Worm (Caenorhabditis elegans) whole organism, early embryonic: ENCODE measurements around the gene scp-1.

Source experiments
- B0310.2 ChIP-seq: sonication (generic microtip); optimal IDR thresholded peaks from 2 replicates; lab custom pipeline; 2016; ENCODE audit warnings: mild to moderate bottlenecking, missing genetic modification characterization, missing compliant biosample characterization
- F13C5.2 ChIP-seq: sonication (generic microtip); optimal IDR thresholded peaks from 2 replicates; lab custom pipeline; 2017; ENCODE audit warnings: mild to moderate bottlenecking, missing genetic modification characterization, inconsistent platforms, missing compliant biosample characterization
- aly-1 ChIP-seq: sonication (generic microtip); optimal IDR thresholded peaks from 2 replicates; lab custom pipeline; 2016; ENCODE audit warnings: missing genetic modification characterization, missing compliant biosample characterization
- ama-1 ChIP-seq: fragments of 150-350 bp; optimal IDR thresholded peaks from 2 replicates; lab custom pipeline; 2014
- ceh-13 ChIP-seq: fragments of 200-800 bp; sonication (Bioruptor generic); optimal IDR thresholded peaks from 2 replicates; lab custom pipeline; 2018; ENCODE audit warnings: mild to moderate bottlenecking, missing genetic modification characterization, missing compliant biosample characterization
- ceh-36 ChIP-seq: sonication (generic microtip); optimal IDR thresholded peaks from 2 replicates; lab custom pipeline; 2016; ENCODE audit warnings: missing genetic modification characterization, inconsistent platforms, missing compliant biosample characterization
- ets-7 ChIP-seq: sonication (generic microtip); optimal IDR thresholded peaks from 2 replicates; lab custom pipeline; 2016; ENCODE audit warnings: missing genotype, missing genetic modification characterization, missing compliant biosample characterization
- flt-1 ChIP-seq: fragments of 200-800 bp; sonication (Bioruptor generic); IDR thresholded peaks from 2 replicates; pipeline ENCODE4 v1.3.6; 2022; ENCODE audit warnings: missing genetic modification characterization, missing compliant biosample characterization
- hmbx-1 ChIP-seq: sonication (generic microtip); optimal IDR thresholded peaks from 2 replicates; lab custom pipeline; 2016; ENCODE audit warnings: mild to moderate bottlenecking, missing genetic modification characterization, missing compliant biosample characterization
- hmg-4 ChIP-seq: fragments of 200-800 bp; sonication (Bioruptor generic); optimal IDR thresholded peaks from 2 replicates; lab custom pipeline; 2018; ENCODE audit warnings: mild to moderate bottlenecking, missing genetic modification characterization, missing compliant biosample characterization
- hnd-1 ChIP-seq: sonication (generic microtip); optimal IDR thresholded peaks from 2 replicates; lab custom pipeline; 2016; ENCODE audit warnings: missing genetic modification characterization, missing compliant biosample characterization
- pes-1 ChIP-seq: fragments of 200-800 bp; sonication (Bioruptor generic); IDR thresholded peaks from 2 replicates; pipeline ENCODE4 v1.3.6; 2022; ENCODE audit warnings: missing genetic modification reagents, missing genetic modification characterization, missing compliant biosample characterization
- scrt-1 ChIP-seq: fragments of 200-800 bp; sonication (Bioruptor generic); IDR thresholded peaks from 2 replicates; pipeline ENCODE4 v1.3.6; 2022; ENCODE audit warnings: missing genetic modification characterization, missing compliant biosample characterization
- sea-1 ChIP-seq: fragments of 200-800 bp; sonication (Bioruptor generic); conservative IDR thresholded peaks from 2 replicates; pipeline ENCODE4 v1.3.6; 2022; ENCODE audit warnings: missing genetic modification characterization, missing compliant biosample characterization
- tbx-11 ChIP-seq: fragments of 200-800 bp; sonication (Bioruptor generic); IDR thresholded peaks from 2 replicates; pipeline ENCODE4 v1.3.6; 2022; ENCODE audit warnings: missing genetic modification characterization, missing compliant biosample characterization
- tbx-37 ChIP-seq: fragments of 200-800 bp; sonication (Bioruptor generic); conservative IDR thresholded peaks from 2 replicates; pipeline ENCODE4 v1.3.6; 2022; ENCODE audit warnings: missing genetic modification reagents, missing genetic modification characterization, missing compliant biosample characterization
- tra-4 ChIP-seq: sonication (generic microtip); optimal IDR thresholded peaks from 2 replicates; lab custom pipeline; 2017; ENCODE audit warnings: missing genetic modification characterization, missing compliant biosample characterization

Gene scp-1

DNA sequence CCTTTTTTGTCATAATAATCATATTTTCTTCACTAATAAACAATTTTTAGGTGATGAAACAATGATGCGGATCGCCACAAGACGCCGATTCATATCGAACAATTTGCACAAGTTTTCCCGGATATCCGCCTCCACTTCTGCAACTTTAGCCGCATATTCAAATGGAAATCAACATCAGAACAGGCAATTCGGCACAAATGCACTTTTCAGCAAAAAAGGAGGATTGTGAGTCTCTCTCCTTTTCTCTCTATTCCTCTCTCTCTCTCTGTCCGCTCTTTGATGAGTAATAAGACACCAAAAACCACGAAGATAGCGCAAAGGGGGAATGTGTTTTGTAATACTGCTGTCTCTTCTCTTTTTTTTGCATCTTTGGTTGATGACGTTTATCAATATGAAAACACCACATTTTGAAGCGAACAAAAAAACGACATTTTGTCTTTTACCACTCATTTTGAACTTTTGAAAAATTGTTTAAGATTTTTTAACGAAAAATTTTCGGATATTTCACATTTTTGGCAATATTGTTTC lies 8.9 kb upstream of the scp-1 start, which contains the start of gene eat-3:
Gene eat-3 (plus strand): TSS at position 51 of the 528 bp plus-strand sequence.
- no peak for TF ChIP-seq tra-4
- TF ChIP-seq scrt-1 (GFP tag; lab: Robert Waterston, UW), result no peak
- TF ChIP-seq B0310.2 (tag; lab: Kevin White, UChicago), result no peak
- TF ChIP-seq ceh-36, result no peak
- TF ChIP-seq hmbx-1 (tag; lab: Kevin White, UChicago), result no peak
- no peak for TF ChIP-seq ets-7
- TF ChIP-seq flt-1 (GFP tag; lab: Robert Waterston, UW), result no peak
- TF ChIP-seq tbx-11 (GFP tag; lab: Robert Waterston, UW), result no peak
- TF ChIP-seq hmg-4, result no peak
- TF ChIP-seq sea-1 (GFP tag; lab: Robert Waterston, UW), result no peak
- TF ChIP-seq tbx-37 (GFP tag; lab: Robert Waterston, UW), result no peak
- no peak for TF ChIP-seq ceh-13 (GFP tag; lab: Kevin White, UChicago)
- TF ChIP-seq F13C5.2 (tag; lab: Kevin White, UChicago), result no peak
- TF ChIP-seq pes-1 (GFP tag; lab: Robert Waterston, UW), result no peak

DNA sequence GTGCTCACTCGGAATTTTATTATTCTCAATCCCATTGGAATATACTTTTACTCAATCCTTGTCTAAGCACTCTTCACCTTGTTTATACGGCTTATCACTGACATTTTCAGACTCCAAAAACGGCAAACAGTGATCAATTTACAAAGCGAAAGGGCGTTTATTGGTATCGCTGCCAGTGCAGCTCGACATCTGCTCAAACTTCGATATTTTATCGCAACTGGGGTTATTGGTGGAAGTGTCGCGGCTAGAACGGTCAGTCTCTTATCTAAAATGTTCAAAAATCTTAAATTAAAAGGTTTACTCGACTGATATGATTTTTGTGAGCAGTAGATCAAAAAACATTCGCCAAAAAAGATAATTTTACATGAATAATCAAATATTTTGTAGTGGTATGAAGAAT lies 8.3 kb upstream of the scp-1 start:
- TF ChIP-seq B0310.2 (tag; lab: Kevin White, UChicago), result no peak
- TF ChIP-seq pes-1 (GFP tag; lab: Robert Waterston, UW), result no peak
- no peak for TF ChIP-seq tbx-37 (GFP tag; lab: Robert Waterston, UW)
- TF ChIP-seq flt-1 (GFP tag; lab: Robert Waterston, UW), result no peak
- no peak for TF ChIP-seq ama-1
- TF ChIP-seq sea-1 (GFP tag; lab: Robert Waterston, UW), result no peak
- no peak for TF ChIP-seq scrt-1 (GFP tag; lab: Robert Waterston, UW)
- TF ChIP-seq hmbx-1 (tag; lab: Kevin White, UChicago), result no peak
- no peak for TF ChIP-seq tra-4
- no peak for TF ChIP-seq hnd-1 (tag; lab: Kevin White, UChicago)
- no peak for TF ChIP-seq ceh-36
- TF ChIP-seq F13C5.2 (tag; lab: Kevin White, UChicago), result no peak
- no peak for TF ChIP-seq tbx-11 (GFP tag; lab: Robert Waterston, UW)
- no peak for TF ChIP-seq hmg-4
- no peak for TF ChIP-seq ceh-13 (GFP tag; lab: Kevin White, UChicago)
- no peak for TF ChIP-seq ets-7
- TF ChIP-seq aly-1 (tag; lab: Kevin White, UChicago), result no peak

DNA sequence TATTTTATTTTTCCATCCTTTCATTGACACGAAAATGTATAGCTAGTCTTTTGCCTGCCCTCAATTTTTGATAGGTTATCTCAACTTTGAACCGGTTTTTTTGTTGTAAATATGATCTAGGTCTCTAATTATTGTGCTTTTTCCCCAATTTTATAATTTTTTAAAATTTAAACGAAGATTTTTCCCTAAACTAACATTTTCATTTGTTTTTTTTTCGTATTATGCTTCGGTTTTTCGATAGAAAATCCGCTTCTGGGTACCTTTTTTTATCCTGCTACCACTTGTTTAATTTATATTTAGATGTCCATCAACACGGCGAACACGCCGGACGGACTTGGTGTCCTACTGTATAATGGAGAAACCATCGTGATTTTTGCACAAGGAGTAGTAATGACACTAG lies 4.3 kb upstream of the scp-1 start, which contains the start of gene wbp-2:
Gene wbp-2 (plus strand): TSS at position 301 of the 400 bp plus-strand sequence.
- TF ChIP-seq scrt-1 (GFP tag; lab: Robert Waterston, UW) (no peak), tbx-11 (GFP tag; lab: Robert Waterston, UW) (no peak), ama-1 (no peak), aly-1 (tag; lab: Kevin White, UChicago) (no peak), B0310.2 (tag; lab: Kevin White, UChicago) (no peak), sea-1 (GFP tag; lab: Robert Waterston, UW) (no peak), hnd-1 (tag; lab: Kevin White, UChicago) (no peak), flt-1 (GFP tag; lab: Robert Waterston, UW) (no peak), ceh-36 (no peak), hmg-4 (no peak), hmbx-1 (tag; lab: Kevin White, UChicago) (no peak), pes-1 (GFP tag; lab: Robert Waterston, UW) (no peak), ceh-13 (GFP tag; lab: Kevin White, UChicago) (no peak), tbx-37 (GFP tag; lab: Robert Waterston, UW) (no peak), ets-7 (no peak), tra-4 (no peak), F13C5.2 (tag; lab: Kevin White, UChicago) (no peak)

DNA sequence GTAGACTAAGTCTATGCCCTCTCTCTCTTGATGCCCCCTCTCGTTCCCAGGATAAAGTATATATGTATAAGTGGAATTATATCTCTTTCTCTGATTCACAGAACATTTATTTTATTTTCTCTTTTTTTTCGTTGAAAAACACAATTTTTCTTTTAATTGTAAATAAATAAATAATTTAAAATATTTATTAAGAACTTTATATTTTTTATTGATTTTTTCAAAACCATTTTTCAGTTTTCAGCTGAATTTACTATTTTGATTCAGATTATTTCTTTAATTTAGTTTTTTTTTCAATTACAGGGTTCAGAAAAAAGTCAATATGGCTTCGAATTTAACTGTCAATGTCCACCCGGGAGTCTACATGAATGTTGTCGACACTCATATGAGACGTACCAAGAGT lies 2.5 kb upstream of the scp-1 start, which contains the start of gene eif-3.F:
Gene eif-3.F (plus strand): TSS at position 301 of the 400 bp plus-strand sequence.
- TF ChIP-seq ama-1, result no peak
- no peak for TF ChIP-seq flt-1 (GFP tag; lab: Robert Waterston, UW)
- no peak for TF ChIP-seq ets-7
- no peak for TF ChIP-seq scrt-1 (GFP tag; lab: Robert Waterston, UW)

DNA sequence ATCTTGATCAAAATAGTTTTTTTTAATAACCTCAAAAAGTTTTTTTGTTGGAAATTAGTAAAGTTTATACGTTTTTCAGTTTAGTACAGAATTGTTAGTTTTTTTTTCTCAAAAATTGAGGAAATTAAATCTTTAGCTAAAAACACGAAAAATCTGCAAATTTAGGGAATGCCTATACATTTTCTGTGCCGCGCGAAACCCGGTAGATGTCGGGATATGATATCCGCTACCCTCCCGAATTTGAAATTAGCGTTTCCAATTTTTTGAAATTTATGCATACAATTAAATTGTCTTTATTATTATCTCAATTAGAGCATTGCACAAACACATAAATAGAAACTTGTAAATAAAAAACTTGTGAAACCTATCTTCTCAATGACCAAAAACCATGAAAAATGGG lies 780 bp upstream of the scp-1 start:
- TF ChIP-seq hmg-4 (no peak), B0310.2 (tag; lab: Kevin White, UChicago) (no peak), sea-1 (GFP tag; lab: Robert Waterston, UW) (no peak), tbx-11 (GFP tag; lab: Robert Waterston, UW) (no peak), ceh-13 (GFP tag; lab: Kevin White, UChicago) (no peak), scrt-1 (GFP tag; lab: Robert Waterston, UW) (no peak), ets-7 (no peak), tra-4 (no peak), aly-1 (tag; lab: Kevin White, UChicago) (no peak), hnd-1 (tag; lab: Kevin White, UChicago) (no peak), ceh-36 (no peak), hmbx-1 (tag; lab: Kevin White, UChicago) (no peak), ama-1 (no peak)

DNA sequence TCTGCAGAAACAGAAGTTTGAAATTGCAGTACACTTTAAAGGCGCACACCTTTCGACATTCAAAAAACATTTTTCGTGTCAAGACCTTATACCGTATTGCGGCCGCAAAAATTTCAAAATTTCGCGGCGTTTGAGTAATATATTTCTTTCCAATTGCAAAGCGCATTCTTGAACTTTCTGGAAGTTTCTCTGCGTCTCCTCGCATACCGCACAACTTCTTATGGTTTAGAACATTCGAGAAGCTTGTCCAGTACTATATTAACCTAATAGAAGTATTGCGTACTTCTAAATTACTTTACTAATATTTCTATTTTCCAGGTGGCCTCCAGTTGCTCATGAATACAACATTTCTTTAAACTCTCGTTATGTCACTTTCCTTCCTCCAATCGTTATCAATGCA lies 2.8 kb downstream of the scp-1 start:
- no peak for TF ChIP-seq tbx-37 (GFP tag; lab: Robert Waterston, UW)
- no peak for TF ChIP-seq scrt-1 (GFP tag; lab: Robert Waterston, UW)
- no peak for TF ChIP-seq hnd-1 (tag; lab: Kevin White, UChicago)
- TF ChIP-seq aly-1 (tag; lab: Kevin White, UChicago), result no peak
- no peak for TF ChIP-seq ceh-36
- TF ChIP-seq sea-1 (GFP tag; lab: Robert Waterston, UW), result no peak
- no peak for TF ChIP-seq hmbx-1 (tag; lab: Kevin White, UChicago)
- TF ChIP-seq ceh-13 (GFP tag; lab: Kevin White, UChicago), result no peak
- no peak for TF ChIP-seq hmg-4
- no peak for TF ChIP-seq tra-4
- no peak for TF ChIP-seq ets-7
- TF ChIP-seq F13C5.2 (tag; lab: Kevin White, UChicago), result no peak
- TF ChIP-seq pes-1 (GFP tag; lab: Robert Waterston, UW), result no peak
- TF ChIP-seq flt-1 (GFP tag; lab: Robert Waterston, UW), result no peak
- TF ChIP-seq ama-1, result no peak
- TF ChIP-seq B0310.2 (tag; lab: Kevin White, UChicago), result no peak
- TF ChIP-seq tbx-11 (GFP tag; lab: Robert Waterston, UW), result no peak

DNA sequence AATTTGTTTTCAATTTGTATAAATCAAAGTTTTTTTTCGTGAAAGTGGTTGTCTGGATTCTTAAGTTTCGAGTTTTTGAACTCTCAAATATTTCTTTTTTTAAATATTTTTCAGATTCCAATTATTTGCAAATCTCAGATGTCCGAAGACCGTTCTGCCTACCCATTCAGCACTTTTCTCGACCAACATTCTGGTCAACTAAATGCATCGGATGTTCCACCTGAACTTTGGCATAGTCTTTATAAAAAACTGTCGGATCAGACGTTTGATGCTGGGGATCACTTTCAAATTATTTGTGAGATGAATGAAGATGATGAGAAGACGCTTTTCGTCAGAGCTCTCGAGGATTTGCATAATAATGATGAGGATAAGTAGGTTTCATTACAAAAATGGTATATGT lies 5.0 kb downstream of the scp-1 start, which contains the start of gene ttll-12:
Gene ttll-12 (plus strand): TSS at position 139 of the 400 bp plus-strand sequence.
- TF ChIP-seq aly-1 (tag; lab: Kevin White, UChicago) (no peak), ceh-36 (no peak), hmg-4 (no peak), ceh-13 (GFP tag; lab: Kevin White, UChicago) (no peak), tbx-37 (GFP tag; lab: Robert Waterston, UW) (no peak), tra-4 (no peak), B0310.2 (tag; lab: Kevin White, UChicago) (no peak), ama-1 (no peak), scrt-1 (GFP tag; lab: Robert Waterston, UW) (no peak), tbx-11 (GFP tag; lab: Robert Waterston, UW) (no peak), hnd-1 (tag; lab: Kevin White, UChicago) (no peak), ets-7 (no peak), F13C5.2 (tag; lab: Kevin White, UChicago) (no peak), flt-1 (GFP tag; lab: Robert Waterston, UW) (no peak)
